Fruit fly (Drosophila melanogaster) ovary, adult (tissue): ENCODE data around the gene Mcm10.

Experiments
- CG17801 ChIP-seq: fragments of 200-800 bp; optimal IDR thresholded peaks from 2 replicates; lab custom pipeline; 2019; ENCODE audit warnings: missing biosample characterization, mild to moderate bottlenecking, missing genetic modification characterization, moderate library complexity; ENCODE audit not compliant: partially characterized antibody

The Mcm10 gene

dm6 chr2L:21168295-21169159 is 11.2 kb upstream of the Mcm10 start, which contains the start of the genes mAcon1, CG43345 and CG43346:
Gene mAcon1 (plus strand): TSS chr2L:21168570.
Gene CG43345 (minus strand): TSS chr2L:21168581.
Gene CG43346 (minus strand): TSS chr2L:21168581.
- TF ChIP-seq CG17801 (GFP tag; lab: Kevin White, UChicago), result peak; percentile 71

- no peak for TF ChIP-seq CG17801 (GFP tag; lab: Kevin White, UChicago)
These were observed 10.5 kb upstream of the Mcm10 start for dm6 chr2L:21169160-21169624.

dm6 chr2L:21169863-21170262 is 9.9 kb upstream of the Mcm10 start:
- TF ChIP-seq CG17801 (GFP tag; lab: Kevin White, UChicago), result no peak

dm6 chr2L:21172922-21173321 is 6.8 kb upstream of the Mcm10 start, which contains the start of gene CG31627:
Gene CG31627 (plus strand): TSS chr2L:21173222.
- no peak for TF ChIP-seq CG17801 (GFP tag; lab: Kevin White, UChicago)

- no peak for TF ChIP-seq CG17801 (GFP tag; lab: Kevin White, UChicago)
These were observed 1.1 kb upstream of the Mcm10 start for dm6 chr2L:21178436-21179216.

- no peak for TF ChIP-seq CG17801 (GFP tag; lab: Kevin White, UChicago)
These were observed 564 bp upstream of the Mcm10 start for dm6 chr2L:21179217-21179520.

dm6 chr2L:21187753-21188152 is 8.0 kb downstream of the Mcm10 start:
- TF ChIP-seq CG17801 (GFP tag; lab: Kevin White, UChicago), result no peak

- TF ChIP-seq CG17801 (GFP tag; lab: Kevin White, UChicago), result no peak
These were observed 9.6 kb downstream of the Mcm10 start for dm6 chr2L:21189273-21189781.

dm6 chr2L:21195331-21195730 is 15.6 kb downstream of the Mcm10 start:
- no peak for TF ChIP-seq CG17801 (GFP tag; lab: Kevin White, UChicago)

dm6 chr2L:21196511-21196910 is 16.8 kb downstream of the Mcm10 start:
- TF ChIP-seq CG17801 (GFP tag; lab: Kevin White, UChicago), result no peak

dm6 chr2L:21197178-21197577 is 17.4 kb downstream of the Mcm10 start:
- no peak for TF ChIP-seq CG17801 (GFP tag; lab: Kevin White, UChicago)

dm6 chr2L:21198633-21199264 is 19.0 kb downstream of the Mcm10 start, which contains the start of gene Ret:
Gene Ret (minus strand): TSS chr2L:21198762.
- no peak for TF ChIP-seq CG17801 (GFP tag; lab: Kevin White, UChicago)

dm6 chr2L:21200275-21200674 is 20.5 kb downstream of the Mcm10 start, which contains the start of gene CG31624:
Gene CG31624 (minus strand): TSS chr2L:21200375.
- no peak for TF ChIP-seq CG17801 (GFP tag; lab: Kevin White, UChicago)

- TF ChIP-seq CG17801 (GFP tag; lab: Kevin White, UChicago), result no peak
These were observed 23.0 kb downstream of the Mcm10 start, which contains the start of gene CG31988 for dm6 chr2L:21202702-21203101. Gene CG31988 (minus strand): TSS chr2L:21202802.
